Worm (Caenorhabditis elegans): ENCODE measurements around the gene srh-281.

Gene srh-281

DNA sequence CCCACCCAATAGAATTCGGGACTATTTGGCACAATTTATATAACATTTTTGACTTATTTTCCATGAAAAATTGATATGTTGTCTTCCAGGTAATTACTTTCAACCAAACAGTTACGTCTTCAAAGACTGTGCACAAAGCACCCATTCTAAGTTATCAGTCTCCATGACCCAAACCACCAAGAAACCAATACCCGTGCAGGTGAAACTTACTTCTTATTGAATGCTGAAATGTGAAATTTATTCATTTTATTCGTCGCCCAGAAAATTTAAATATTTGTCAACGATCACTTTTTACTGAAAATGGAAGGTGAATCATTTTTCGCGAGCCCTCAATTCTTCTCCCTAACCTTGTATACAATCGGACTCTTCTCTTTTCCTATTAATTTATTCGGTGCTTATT lies at the start of gene srh-281:
srh-281 (plus strand) TSS at position 301 of the 400 bp plus-strand sequence.
- TF ChIP-seq nhr-77 (tag; optimal IDR thresholded peaks at IDR 0.05), result no peak
- no peak for TF ChIP-seq ets-5 (GFP tag; IDR thresholded peaks at IDR 0.05)
- no peak for TF ChIP-seq Y116A8C.19 (tag; optimal IDR thresholded peaks at IDR 0.05; ENCODE audit: borderline replicate concordance)
- no peak for TF ChIP-seq elt-3 (tag; optimal IDR thresholded peaks at IDR 0.05)
- TF ChIP-seq rnt-1 (tag; optimal IDR thresholded peaks at IDR 0.05), result no peak
- TF ChIP-seq fkh-8 (tag; optimal IDR thresholded peaks at IDR 0.05), result no peak
- no peak for TF ChIP-seq hpl-2 (GFP tag; optimal IDR thresholded peaks at IDR 0.05)
- no peak for TF ChIP-seq alr-1 (tag; optimal IDR thresholded peaks at IDR 0.05; ENCODE audit: borderline replicate concordance)
- no peak for TF ChIP-seq snu-23 (GFP tag; optimal IDR thresholded peaks at IDR 0.05)
- no peak for TF ChIP-seq ceh-90 (tag; optimal IDR thresholded peaks at IDR 0.05)
- TF ChIP-seq efl-1 (optimal IDR thresholded peaks at IDR 0.05), result no peak
- no peak for TF ChIP-seq efl-1 (GFP tag; optimal IDR thresholded peaks at IDR 0.05 in 1 of 2)
- no peak for TF ChIP-seq egl-27 (tag; optimal IDR thresholded peaks at IDR 0.05)
- TF ChIP-seq aly-2 (tag; optimal IDR thresholded peaks at IDR 0.05), result no peak

DNA sequence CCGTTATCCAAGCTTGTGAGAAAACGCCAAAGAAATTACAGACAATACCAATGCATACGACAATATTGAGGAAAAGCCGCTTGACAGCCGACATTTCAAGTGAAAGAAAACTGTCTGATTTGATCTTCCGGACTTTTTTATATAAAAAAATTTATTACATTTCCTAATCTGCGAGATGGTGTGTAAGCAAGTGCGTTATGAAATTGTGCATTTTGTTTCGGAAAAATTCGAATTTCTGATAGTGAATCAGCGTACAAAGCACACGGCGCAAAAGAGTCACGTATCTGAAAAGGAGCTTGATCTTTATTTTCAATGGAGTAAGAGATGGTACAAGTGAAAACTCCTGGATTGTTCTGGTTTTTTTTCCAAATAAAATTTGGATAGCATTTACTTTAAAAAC lies 49.5 kb upstream of the srh-281 start, which contains the start of gene clc-32:
clc-32 (minus strand) TSS at position 101 of the 400 bp plus-strand sequence.
- TF ChIP-seq ceh-90 (tag; optimal IDR thresholded peaks at IDR 0.05) (no peak), dpl-1 (GFP tag; optimal IDR thresholded peaks at IDR 0.05) (no peak), mef-2 (tag; optimal IDR thresholded peaks at IDR 0.05) (no peak), zip-4 (GFP tag; optimal IDR thresholded peaks at IDR 0.05) (no peak), ceh-82 (tag; optimal IDR thresholded peaks at IDR 0.05) (no peak), lin-13 (GFP tag; optimal IDR thresholded peaks at IDR 0.05) (no peak), nhr-90 (tag; optimal IDR thresholded peaks at IDR 0.05; ENCODE audit: poor library complexity) (no peak), isw-1 (GFP tag; IDR thresholded peaks at IDR 0.05) (no peak), ces-1 (GFP tag; optimal IDR thresholded peaks at IDR 0.05) (no peak), ceh-8 (GFP tag; optimal IDR thresholded peaks at IDR 0.05) (no peak), nhr-19 (GFP tag; conservative IDR thresholded peaks at IDR 0.05) (no peak), C16A3.4 (tag; optimal IDR thresholded peaks at IDR 0.05) (no peak), efl-3 (GFP tag; optimal IDR thresholded peaks at IDR 0.05) (no peak), vab-15 (tag; optimal IDR thresholded peaks at IDR 0.05) (no peak), tbx-2 (tag; optimal IDR thresholded peaks at IDR 0.05) (no peak), fkh-10 (GFP tag; optimal IDR thresholded peaks at IDR 0.05) (no peak), xbp-1 (tag; optimal IDR thresholded peaks at IDR 0.05) (no peak), elt-2 (tag; optimal IDR thresholded peaks at IDR 0.05) (no peak), Y116A8C.19 (tag; optimal IDR thresholded peaks at IDR 0.05; ENCODE audit: borderline replicate concordance) (no peak), pqm-1 (tag; optimal IDR thresholded peaks at IDR 0.05) (no peak)

DNA sequence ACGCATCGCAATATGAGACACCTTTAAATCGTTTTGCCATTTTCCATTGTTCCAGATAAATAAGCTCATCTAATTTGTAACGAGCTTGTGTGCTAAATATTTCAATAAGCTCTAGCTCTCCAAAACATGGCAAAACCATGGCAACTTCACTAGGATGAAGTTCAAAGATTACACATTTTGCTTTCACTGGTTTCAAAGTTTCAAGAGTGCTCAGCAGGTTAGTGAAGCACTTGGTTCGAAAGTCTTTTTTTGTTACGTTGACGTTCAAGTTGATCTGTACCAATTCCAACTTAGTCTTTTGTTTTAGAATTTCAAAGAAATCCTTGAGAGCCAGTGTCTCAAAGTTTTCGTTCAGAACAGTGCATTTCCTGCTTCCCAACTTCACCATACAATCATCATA lies 48.2 kb upstream of the srh-281 start, which contains the start of gene fbxa-18:
fbxa-18 (plus strand) TSS at position 301 of the 400 bp plus-strand sequence.
- TF ChIP-seq efl-3 (GFP tag; optimal IDR thresholded peaks at IDR 0.05), result no peak
- no peak for TF ChIP-seq mab-9 (GFP tag; IDR thresholded peaks at IDR 0.05)
- TF ChIP-seq elt-2 (tag; optimal IDR thresholded peaks at IDR 0.05), result no peak
- TF ChIP-seq grh-1 (GFP tag; IDR thresholded peaks at IDR 0.05), result no peak
- TF ChIP-seq lin-13 (GFP tag; optimal IDR thresholded peaks at IDR 0.05), result no peak

DNA sequence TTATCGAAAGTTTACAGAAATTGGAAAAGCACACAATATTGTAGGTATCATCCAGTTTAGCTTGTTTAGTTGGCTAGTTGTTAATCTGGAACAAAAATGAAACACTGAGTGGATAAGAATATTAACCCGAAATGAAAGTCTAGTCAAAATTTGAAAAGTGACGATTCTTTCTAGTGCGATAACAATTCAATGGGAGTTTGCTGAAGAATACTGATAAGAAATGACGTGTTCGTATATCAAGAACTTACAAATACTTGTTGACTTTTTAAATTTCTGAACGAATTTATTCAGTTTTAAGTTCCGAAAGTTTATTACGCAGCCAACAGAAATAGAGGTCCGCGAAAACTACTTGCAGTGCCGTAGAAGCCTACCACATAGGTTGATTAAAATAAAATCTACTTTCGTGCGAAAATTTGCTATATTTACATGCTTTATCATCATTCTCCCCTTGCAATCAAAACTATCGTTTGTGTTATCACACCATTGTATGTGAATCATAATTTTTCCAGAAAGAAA lies 47.5 kb upstream of the srh-281 start, which contains the start of gene fbxa-88:
fbxa-88 (minus strand) TSS at position 51 of the 516 bp plus-strand sequence.
- TF ChIP-seq sptf-1 (tag; optimal IDR thresholded peaks at IDR 0.05), result no peak
- no peak for TF ChIP-seq unc-62 (GFP tag; optimal IDR thresholded peaks at IDR 0.05)
- TF ChIP-seq ama-1 (optimal IDR thresholded peaks at IDR 0.05), result no peak
- no peak for TF ChIP-seq grh-1 (GFP tag; IDR thresholded peaks at IDR 0.05)
- no peak for TF ChIP-seq unc-30 (tag; optimal IDR thresholded peaks at IDR 0.05)
- no peak for TF ChIP-seq tbx-2 (tag; optimal IDR thresholded peaks at IDR 0.05)
- peak; percentile 80 for TF ChIP-seq elt-2 (tag; optimal IDR thresholded peaks at IDR 0.05)
- peak; percentile 12 for TF ChIP-seq nhr-20 (tag; optimal IDR thresholded peaks at IDR 0.05)
- TF ChIP-seq nhr-76 (tag; optimal IDR thresholded peaks at IDR 0.05), result no peak
- TF ChIP-seq pag-3 (tag; optimal IDR thresholded peaks at IDR 0.05; ENCODE audit: borderline replicate concordance, insufficient read depth), result no peak
- TF ChIP-seq lin-39 (tag; optimal IDR thresholded peaks at IDR 0.05), result no peak
- TF ChIP-seq egl-27 (tag; optimal IDR thresholded peaks at IDR 0.05), result no peak
- TF ChIP-seq skn-1 (tag; optimal IDR thresholded peaks at IDR 0.05), result no peak
- no peak for TF ChIP-seq zag-1 (tag; optimal IDR thresholded peaks at IDR 0.05)
- no peak for TF ChIP-seq ztf-11 (tag; optimal IDR thresholded peaks at IDR 0.05)
- TF ChIP-seq hpl-2 (GFP tag; optimal IDR thresholded peaks at IDR 0.05), result no peak
- TF ChIP-seq nhr-11 (tag; optimal IDR thresholded peaks at IDR 0.05), result no peak
- TF ChIP-seq dpl-1 (GFP tag; optimal IDR thresholded peaks at IDR 0.05), result no peak
- TF ChIP-seq nhr-90 (tag; optimal IDR thresholded peaks at IDR 0.05; ENCODE audit: poor library complexity), result no peak
- no peak for TF ChIP-seq rnt-1 (tag; optimal IDR thresholded peaks at IDR 0.05)
- peak; percentile 47 for TF ChIP-seq pqm-1 (tag; optimal IDR thresholded peaks at IDR 0.05)
- no peak for TF ChIP-seq mab-9 (GFP tag; IDR thresholded peaks at IDR 0.05)
- TF ChIP-seq nhr-85 (tag), result no peak
